Worm (Caenorhabditis elegans): Measurements from ENCODE around the gene kvs-2.

ce11 chrV:10656958-10657357 lies 21.1 kb downstream of the kvs-2 start, which contains the start of gene ugt-34:
- TF ChIP-seq T22C8.4 (GFP tag; IDR thresholded peaks at IDR 0.05): no peak
- no peak for TF ChIP-seq ztf-29 (GFP tag; IDR thresholded peaks at IDR 0.05)

All from whole organism, midembryonic.